Worm (Caenorhabditis elegans): Measurements from ENCODE around the gene swan-1.

ce11 chrV:13807232-13807631, at the start of gene swan-1:
- no peak for TF ChIP-seq unc-55 (GFP tag; optimal IDR thresholded peaks at IDR 0.05)
- TF ChIP-seq ama-1 (optimal IDR thresholded peaks at IDR 0.05), result no peak
- TF ChIP-seq nfya-1 (tag; optimal IDR thresholded peaks at IDR 0.05), result no peak
- TF ChIP-seq pqm-1 (tag; optimal IDR thresholded peaks at IDR 0.05), result no peak
- no peak for TF ChIP-seq gmeb-2 (tag; optimal IDR thresholded peaks at IDR 0.05)
- no peak for TF ChIP-seq F13H6.1 (tag; optimal IDR thresholded peaks at IDR 0.05)
- TF ChIP-seq ceh-30 (tag; optimal IDR thresholded peaks at IDR 0.05), result no peak
- TF ChIP-seq pag-3 (tag; optimal IDR thresholded peaks at IDR 0.05; ENCODE audit: borderline replicate concordance), result no peak
- TF ChIP-seq hlh-30 (tag; optimal IDR thresholded peaks at IDR 0.05; ENCODE audit: insufficient read depth), result no peak
- no peak for TF ChIP-seq ceh-9 (tag; optimal IDR thresholded peaks at IDR 0.05)
- no peak for TF ChIP-seq ceh-6 (GFP tag; optimal IDR thresholded peaks at IDR 0.05)
- no peak for TF ChIP-seq hlh-8 (tag; optimal IDR thresholded peaks at IDR 0.05)
- TF ChIP-seq T23F11.4 (GFP tag; optimal IDR thresholded peaks at IDR 0.05), result no peak
